Worm (Caenorhabditis elegans) whole organism, L4 larva: ENCODE data around the gene par-4.

ENCODE experiments used
- nhr-237 ChIP-seq: sonication (generic microtip); optimal IDR thresholded peaks from 2 replicates; lab custom pipeline; 2017; ENCODE audit warnings: missing biosample characterization, missing genetic modification characterization
- ztf-11 ChIP-seq: fragments of 150-350 bp; optimal IDR thresholded peaks from 2 replicates; lab custom pipeline; 2014; ENCODE audit warnings: missing biosample characterization, missing genetic modification characterization

DNA sequence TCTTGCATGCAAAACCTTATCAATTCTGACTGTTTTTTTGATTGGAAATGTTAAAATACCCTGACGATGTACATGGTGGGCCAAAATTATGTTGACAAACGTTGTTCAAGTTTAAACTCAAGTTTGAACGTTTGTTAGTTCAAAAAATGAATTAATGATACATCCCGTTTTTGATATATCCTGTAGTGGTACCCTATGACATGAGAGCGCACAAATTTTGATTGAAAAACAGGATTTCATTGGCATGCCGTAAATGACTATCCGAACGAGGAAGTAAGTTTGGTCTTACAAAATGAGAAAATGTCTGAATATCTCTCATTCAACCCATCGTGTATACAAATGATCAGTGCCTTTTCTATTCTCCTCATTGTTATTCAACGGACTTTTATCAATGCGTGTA is 42.7 kb downstream of the par-4 start, which contains the start of gene Y37H2A.11:
- TF ChIP-seq ztf-11 (no peak), nhr-237 (tag; lab: Kevin White, UChicago) (no peak)
